Fruit fly (Drosophila melanogaster): Measurements from ENCODE around the gene Drsl3.

- no peak for TF ChIP-seq CG17361 (GFP tag; IDR thresholded peaks at IDR 0.05)
- no peak for TF ChIP-seq Fer3 (tag; optimal IDR thresholded peaks at IDR 0.05)
- no peak for TF ChIP-seq dimm (GFP tag; IDR thresholded peaks at IDR 0.05)
- no peak for TF ChIP-seq pb (GFP tag; optimal IDR thresholded peaks at IDR 0.05)
- TF ChIP-seq CG8478 (optimal IDR thresholded peaks at IDR 0.05) = no peak
- TF ChIP-seq inv (GFP tag; IDR thresholded peaks at IDR 0.05; ENCODE audit: partially characterized antibody) = no peak
- no peak for TF ChIP-seq Doc3 (GFP tag; IDR thresholded peaks at IDR 0.05; ENCODE audit: partially characterized antibody)
- TF ChIP-seq Dll (GFP tag; IDR thresholded peaks at IDR 0.05; ENCODE audit: partially characterized antibody) = no peak
- peak; percentile 63 for TF ChIP-seq CG10543 (GFP tag; optimal IDR thresholded peaks at IDR 0.05)
Observed at dm6 chr3L:3308676-3309613, 5.9 kb upstream of the Drsl3 start.
